Worm (Caenorhabditis elegans) whole organism, L3 larva: ENCODE results near the gene ser-7.

Experiments used
- R02D3.7 ChIP-seq: fragments of 150-350 bp; optimal IDR thresholded peaks from 2 replicates; lab custom pipeline; 2014; ENCODE audit warnings: missing biosample characterization, missing genetic modification characterization
- ZK546.5 ChIP-seq: sonication (generic microtip); optimal IDR thresholded peaks from 2 replicates; lab custom pipeline; 2017; ENCODE audit warnings: missing biosample characterization, missing genetic modification characterization
- ceh-16 ChIP-seq: sonication (generic microtip); optimal IDR thresholded peaks from 2 replicates; lab custom pipeline; 2017; ENCODE audit warnings: missing biosample characterization, missing genetic modification characterization
- ceh-9 ChIP-seq: sonication (generic microtip); optimal IDR thresholded peaks from 2 replicates; lab custom pipeline; 2018; ENCODE audit warnings: missing biosample characterization, missing genetic modification characterization
- egl-27 ChIP-seq: sonication (generic microtip); optimal IDR thresholded peaks from 4 replicates; lab custom pipeline; 2017; ENCODE audit warnings: missing biosample characterization, missing genetic modification reagents, missing genetic modification characterization
- elt-1 ChIP-seq: fragments of 150-350 bp; optimal IDR thresholded peaks from 2 replicates; lab custom pipeline; 2014; ENCODE audit warnings: missing biosample characterization, missing genetic modification characterization
- elt-2 ChIP-seq: sonication (generic microtip); optimal IDR thresholded peaks from 2 replicates; lab custom pipeline; 2016; ENCODE audit warnings: missing genetic modification reagents, mild to moderate bottlenecking, missing genetic modification characterization, missing compliant biosample characterization
- eor-1 ChIP-seq, 2 experiments: fragments of 150-350 bp; optimal IDR thresholded peaks; 2 replicates each; lab custom pipeline; 2014 to 2018; ENCODE audit warnings: missing biosample characterization in 2 of 2, missing genetic modification characterization in 2 of 2
- fkh-10 ChIP-seq: sonication (generic microtip); optimal IDR thresholded peaks from 2 replicates; lab custom pipeline; 2017; ENCODE audit warnings: missing biosample characterization, missing genetic modification reagents, missing genetic modification characterization
- fkh-2 ChIP-seq: fragments of 150-350 bp; optimal IDR thresholded peaks from 2 replicates; lab custom pipeline; 2014; ENCODE audit warnings: missing biosample characterization, missing genetic modification reagents, missing genetic modification characterization
- fos-1 ChIP-seq: fragments of 150-350 bp; optimal IDR thresholded peaks from 2 replicates; lab custom pipeline; 2014; ENCODE audit warnings: missing biosample characterization, missing genetic modification characterization
- hmg-11 ChIP-seq: sonication (generic microtip); optimal IDR thresholded peaks from 2 replicates; lab custom pipeline; 2016; ENCODE audit warnings: missing genetic modification characterization, missing compliant biosample characterization
- jun-1 ChIP-seq: fragments of 150-350 bp; optimal IDR thresholded peaks from 2 replicates; lab custom pipeline; 2014; ENCODE audit warnings: missing biosample characterization, missing genetic modification reagents, missing genetic modification characterization
- lin-15B ChIP-seq: fragments of 150-350 bp; optimal IDR thresholded peaks from 2 replicates; lab custom pipeline; 2014; ENCODE audit warnings: missing biosample characterization, missing genetic modification characterization
- lin-39 ChIP-seq: fragments of 150-350 bp; optimal IDR thresholded peaks from 2 replicates; lab custom pipeline; 2018; ENCODE audit warnings: missing biosample characterization, missing genetic modification reagents, missing genetic modification characterization
- mdl-1 ChIP-seq: fragments of 150-350 bp; optimal IDR thresholded peaks from 2 replicates; lab custom pipeline; 2014; ENCODE audit warnings: missing biosample characterization, missing genetic modification characterization
- nfya-1 ChIP-seq: sonication (generic microtip); optimal IDR thresholded peaks from 2 replicates; lab custom pipeline; 2017; ENCODE audit warnings: missing genetic modification characterization, mild to moderate bottlenecking, missing compliant biosample characterization, antibody characterized with exemption, moderate library complexity; ENCODE audit not compliant: insufficient read depth
- nhr-12 ChIP-seq: fragments of 150-350 bp; optimal IDR thresholded peaks from 2 replicates; lab custom pipeline; 2014; ENCODE audit warnings: missing biosample characterization, missing genetic modification characterization
- nhr-23 ChIP-seq: fragments of 150-350 bp; optimal IDR thresholded peaks from 2 replicates; lab custom pipeline; 2014; ENCODE audit warnings: missing biosample characterization, missing genetic modification reagents, missing genetic modification characterization
- nhr-237 ChIP-seq: fragments of 150-350 bp; optimal IDR thresholded peaks from 2 replicates; lab custom pipeline; 2014; ENCODE audit warnings: missing biosample characterization, missing genetic modification characterization
- nhr-28 ChIP-seq: fragments of 150-350 bp; optimal IDR thresholded peaks from 2 replicates; lab custom pipeline; 2014; ENCODE audit warnings: missing biosample characterization, missing genetic modification characterization
- nhr-67 ChIP-seq: fragments of 150-350 bp; optimal IDR thresholded peaks from 2 replicates; lab custom pipeline; 2014; ENCODE audit warnings: missing biosample characterization, missing genetic modification characterization
- nhr-77 ChIP-seq: fragments of 150-350 bp; optimal IDR thresholded peaks from 2 replicates; lab custom pipeline; 2014; ENCODE audit warnings: missing biosample characterization, missing genetic modification characterization
- pha-4 ChIP-seq: fragments of 150-350 bp; optimal IDR thresholded peaks from 2 replicates; lab custom pipeline; 2014; ENCODE audit warnings: missing biosample characterization, missing genetic modification reagents, missing genetic modification characterization
- pqm-1 ChIP-seq: fragments of 150-350 bp; optimal IDR thresholded peaks from 2 replicates; lab custom pipeline; 2017; ENCODE audit warnings: missing biosample characterization, missing genetic modification characterization, inconsistent platforms
- sea-2 ChIP-seq: fragments of 150-350 bp; sonication (generic microtip); optimal IDR thresholded peaks from 4 replicates; lab custom pipeline; 2014; ENCODE audit warnings: missing biosample characterization, missing genetic modification reagents, missing genetic modification characterization
- skn-1 ChIP-seq: fragments of 150-350 bp; optimal IDR thresholded peaks from 2 replicates; lab custom pipeline; 2014; ENCODE audit warnings: missing biosample characterization, missing genetic modification characterization
- snpc-4 ChIP-seq: fragments of 150-350 bp; optimal IDR thresholded peaks from 2 replicates; lab custom pipeline; 2014; ENCODE audit warnings: missing biosample characterization, missing genetic modification characterization
- tbx-2 ChIP-seq: sonication (generic microtip); optimal IDR thresholded peaks from 2 replicates; lab custom pipeline; 2016; ENCODE audit warnings: mild to moderate bottlenecking, missing genetic modification characterization, missing compliant biosample characterization
- unc-62 ChIP-seq: fragments of 150-350 bp; sonication (generic microtip); optimal IDR thresholded peaks from 4 replicates; lab custom pipeline; 2014; ENCODE audit warnings: missing biosample characterization, missing genetic modification reagents, missing genetic modification characterization
- ztf-11 ChIP-seq: fragments of 150-350 bp; optimal IDR thresholded peaks from 2 replicates; lab custom pipeline; 2014; ENCODE audit warnings: missing biosample characterization, missing genetic modification characterization

ser-7 gene

ce11 chrX:2673272-2673671 is at the start of gene ser-7:
ser-7 (plus strand) TSS chrX:2673572.
- no peak for TF ChIP-seq lin-39
- TF ChIP-seq nhr-12, result no peak
- TF ChIP-seq nfya-1 (tag; lab: Kevin White, UChicago), result no peak
- TF ChIP-seq nhr-237 (tag; lab: Kevin White, UChicago), result no peak
- no peak for TF ChIP-seq pqm-1 (tag; lab: Kevin White, UChicago)
- TF ChIP-seq egl-27 (tag; lab: Kevin White, UChicago), result no peak
- no peak for TF ChIP-seq ceh-9
- no peak for TF ChIP-seq fkh-10
- TF ChIP-seq nhr-23 (tag; lab: Kevin White, UChicago), result no peak
- TF ChIP-seq nhr-28 (tag; lab: Kevin White, UChicago), result no peak
- TF ChIP-seq fos-1 (tag; lab: Kevin White, UChicago), result no peak
- no peak for TF ChIP-seq hmg-11 (tag; lab: Kevin White, UChicago)
- no peak for TF ChIP-seq unc-62
- no peak for TF ChIP-seq elt-1 (tag; lab: Kevin White, UChicago)
- no peak for TF ChIP-seq eor-1 (tag; optimal IDR thresholded peaks at IDR 0.05; lab: Kevin White, UChicago)
- no peak for TF ChIP-seq mdl-1 (tag; lab: Kevin White, UChicago)
- TF ChIP-seq R02D3.7, result no peak

ce11 chrX:2626153-2626552 is 47.2 kb upstream of the ser-7 start:
- peak; percentile 9 for TF ChIP-seq snpc-4 (tag; lab: Kevin White, UChicago)
- no peak for TF ChIP-seq ceh-16

DNA sequence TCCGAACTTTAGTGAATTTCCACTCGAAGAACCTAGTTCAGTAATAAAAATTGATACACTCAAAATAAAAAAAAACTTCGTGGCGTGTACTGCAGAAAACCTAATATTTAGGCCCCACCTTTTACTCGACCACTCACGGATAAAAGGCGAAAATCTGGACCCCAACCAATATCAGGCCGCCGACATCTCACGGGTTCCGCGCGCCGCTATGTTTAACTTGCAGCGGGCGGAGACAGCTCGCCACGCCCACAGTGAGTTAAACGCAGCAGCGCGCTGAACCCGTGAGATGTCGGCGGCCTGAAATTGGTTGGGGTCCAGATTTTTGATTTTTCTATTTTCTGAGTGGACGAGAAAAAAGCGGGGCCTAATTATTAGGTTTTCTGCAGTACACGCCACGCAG is 40.5 kb upstream of the ser-7 start:
- TF ChIP-seq lin-15B (tag; lab: Kevin White, UChicago), result no peak
- no peak for TF ChIP-seq lin-39
- TF ChIP-seq nhr-77 (tag; lab: Kevin White, UChicago), result no peak
- no peak for TF ChIP-seq elt-1 (tag; lab: Kevin White, UChicago)
- TF ChIP-seq tbx-2 (tag; lab: Kevin White, UChicago), result no peak
- TF ChIP-seq ceh-9, result no peak
- no peak for TF ChIP-seq jun-1 (tag; lab: Kevin White, UChicago)
- TF ChIP-seq eor-1 (tag; optimal IDR thresholded peaks at IDR 0.05; lab: Kevin White, UChicago), result no peak
- no peak for TF ChIP-seq ztf-11
- no peak for TF ChIP-seq egl-27 (tag; lab: Kevin White, UChicago)
- TF ChIP-seq sea-2, result no peak

- no peak for TF ChIP-seq jun-1 (tag; lab: Kevin White, UChicago)
- no peak for TF ChIP-seq skn-1 (tag; lab: Kevin White, UChicago)
- peak; percentile 52 for TF ChIP-seq fkh-10
Measured at ce11 chrX:2640556-2640955, 32.8 kb upstream of the ser-7 start.

DNA sequence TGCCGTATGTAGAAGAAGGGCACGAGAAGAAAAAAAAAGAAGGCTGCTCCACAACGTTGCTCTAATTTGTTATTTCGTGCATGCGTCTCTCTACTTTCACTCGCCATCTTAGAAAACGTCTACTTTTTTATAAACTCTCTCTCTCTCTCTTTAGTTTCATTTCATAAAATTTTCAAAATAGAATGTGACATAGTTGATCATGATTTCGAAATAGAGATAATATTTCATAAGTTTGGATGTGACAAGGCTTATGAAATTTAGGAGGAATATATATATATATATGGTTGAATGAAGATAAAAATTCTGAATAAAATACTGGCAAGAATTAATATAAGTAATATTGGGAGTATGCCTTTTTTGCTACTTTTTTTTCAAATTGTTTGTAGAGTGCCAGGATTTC is 32.3 kb upstream of the ser-7 start:
- TF ChIP-seq nhr-67 (tag; lab: Kevin White, UChicago), result no peak
- no peak for TF ChIP-seq R02D3.7
- TF ChIP-seq nhr-12, result no peak
- no peak for TF ChIP-seq ceh-9
- no peak for TF ChIP-seq fkh-2
- TF ChIP-seq pha-4, result no peak
- no peak for TF ChIP-seq nhr-28 (tag; lab: Kevin White, UChicago)
- no peak for TF ChIP-seq eor-1 (tag; optimal IDR thresholded peaks at IDR 0.05; lab: Kevin White, UChicago)
- TF ChIP-seq, all 47 proteins: peak for 0

DNA sequence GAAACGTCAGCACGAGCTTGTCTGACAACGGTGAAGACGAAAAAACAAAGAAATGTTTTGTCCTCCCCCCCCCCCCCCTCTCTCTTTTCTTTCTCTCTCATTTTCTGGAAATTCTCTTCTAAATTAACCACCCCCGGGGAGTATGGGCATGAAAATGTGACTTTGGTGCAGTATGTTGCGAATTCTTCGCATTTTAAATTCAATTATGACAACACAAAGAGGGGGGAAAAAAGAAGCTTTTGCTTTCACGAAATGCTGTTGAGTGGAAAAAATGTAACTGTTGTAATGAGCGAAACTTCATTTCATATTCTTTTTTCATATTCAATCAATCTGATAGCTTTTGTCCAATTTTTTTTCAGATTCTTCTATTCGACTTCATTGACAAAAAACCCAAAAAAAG is 19.0 kb upstream of the ser-7 start:
- TF ChIP-seq pha-4 (no peak), ceh-9 (no peak), fkh-10 (peak; percentile 79)

DNA sequence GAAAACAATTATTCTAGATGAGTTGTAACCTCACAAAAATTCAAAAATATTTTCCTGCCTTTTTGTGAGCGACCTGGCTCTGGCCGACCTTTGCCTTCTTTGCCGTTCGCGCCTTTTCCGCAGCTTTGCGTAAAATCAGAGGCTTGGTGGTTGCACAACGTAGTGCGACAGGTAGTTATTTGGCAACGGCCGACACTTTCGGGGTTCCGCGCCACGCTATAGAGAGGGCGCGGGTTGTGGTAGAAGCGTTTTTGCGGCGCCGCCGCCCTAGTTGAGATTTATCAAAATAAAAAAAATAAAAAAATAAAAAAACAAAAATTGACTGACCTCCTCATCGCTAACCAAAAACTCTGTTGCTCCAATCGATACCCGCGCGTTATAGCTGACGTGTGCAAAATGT is 9.6 kb upstream of the ser-7 start:
- TF ChIP-seq snpc-4 (tag; lab: Kevin White, UChicago), result peak; percentile 26
- peak; percentile 9 for TF ChIP-seq elt-2 (tag; lab: Kevin White, UChicago)
- no peak for TF ChIP-seq ZK546.5 (tag; lab: Kevin White, UChicago)
